Worm (Caenorhabditis elegans) whole organism, L1 larva: ENCODE measurements around the gene lgc-56.

Source experiments
- egl-13 ChIP-seq: sonication (generic microtip); optimal IDR thresholded peaks from 2 replicates; lab custom pipeline; 2016; ENCODE audit warnings: missing genotype, missing genetic modification reagents, missing genetic modification characterization, missing compliant biosample characterization
- egl-27 ChIP-seq, 2 experiments: fragments of 150-350 bp in 1 of 2; sonication (generic microtip); optimal IDR thresholded peaks; 3 replicates each; lab custom pipeline; 2017 to 2018; ENCODE audit warnings: missing biosample characterization in 2 of 2, missing genetic modification characterization in 2 of 2, missing genetic modification reagents in 2 of 2
- elt-3 ChIP-seq, 6 experiments: fragments of 150-350 bp in 1 of 6; sonication (generic microtip); optimal IDR thresholded peaks; 2 replicates each; lab custom pipeline; 2017 to 2018; ENCODE audit warnings: missing biosample characterization in 6 of 6, missing genetic modification characterization in 6 of 6, inconsistent platforms in 1 of 6
- lsy-2 ChIP-seq, 2 experiments: fragments of 150-350 bp; optimal IDR thresholded peaks; 2 replicates each; lab custom pipeline; 2014; ENCODE audit warnings: missing biosample characterization in 2 of 2, missing genetic modification characterization in 2 of 2
- nhr-11 ChIP-seq: fragments of 150-350 bp; optimal IDR thresholded peaks from 2 replicates; lab custom pipeline; 2014; ENCODE audit warnings: missing biosample characterization, missing genetic modification characterization
- pag-3 ChIP-seq: sonication (generic microtip); optimal IDR thresholded peaks from 2 replicates; lab custom pipeline; 2017; ENCODE audit warnings: missing genetic modification characterization, mild to moderate bottlenecking, missing compliant biosample characterization, antibody characterized with exemption, borderline replicate concordance; ENCODE audit not compliant: insufficient read depth
- snpc-4 ChIP-seq: fragments of 150-350 bp; optimal IDR thresholded peaks from 2 replicates; lab custom pipeline; 2014; ENCODE audit warnings: missing biosample characterization, missing genetic modification characterization
- tbx-2 ChIP-seq: sonication (generic microtip); optimal IDR thresholded peaks from 2 replicates; lab custom pipeline; 2016; ENCODE audit warnings: missing genetic modification characterization, missing compliant biosample characterization
- unc-130 ChIP-seq: fragments of 150-350 bp; optimal IDR thresholded peaks from 2 replicates; lab custom pipeline; 2017; ENCODE audit warnings: missing biosample characterization, missing genetic modification characterization, inconsistent platforms

DNA sequence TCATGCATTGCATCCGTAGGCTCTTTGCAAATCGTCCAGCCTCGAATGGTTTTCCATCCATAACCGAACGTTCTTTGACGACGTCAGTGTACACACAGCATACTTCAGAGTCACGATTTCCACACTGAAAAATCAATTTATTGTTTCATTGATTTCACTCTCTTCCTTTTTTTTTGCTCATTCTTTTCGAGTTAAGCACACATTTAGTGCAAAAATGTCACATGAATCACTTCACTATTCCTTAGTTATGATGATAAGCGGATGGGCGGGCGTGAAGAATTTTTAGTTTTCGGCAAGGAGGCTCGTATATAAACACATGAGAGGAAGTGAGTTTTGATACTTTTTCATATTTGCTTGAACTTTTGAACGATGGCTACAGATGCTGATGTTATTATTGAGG lies 44.7 kb upstream of the lgc-56 start, which contains the start of gene txt-9:
- TF ChIP-seq nhr-11 (tag; lab: Kevin White, UChicago) (no peak), pag-3 (tag; lab: Kevin White, UChicago) (no peak), tbx-2 (tag; lab: Kevin White, UChicago) (no peak), egl-13 (no peak), snpc-4 (tag; lab: Kevin White, UChicago) (no peak), unc-130 (tag; lab: Kevin White, UChicago) (no peak), elt-3 (tag; optimal IDR thresholded peaks at IDR 0.05; lab: Kevin White, UChicago) (no peak), egl-27 (tag; optimal IDR thresholded peaks at IDR 0.05; lab: Kevin White, UChicago) (no peak), lsy-2 (tag; optimal IDR thresholded peaks at IDR 0.05; lab: Kevin White, UChicago) (no peak)
